Worm (Caenorhabditis elegans) whole organism, L2 larva: ENCODE results near the gene ZK380.6.

Experiments
- C34F6.9 ChIP-seq: fragments of 150-350 bp; optimal IDR thresholded peaks from 2 replicates; lab custom pipeline; 2014; ENCODE audit warnings: missing biosample characterization, missing genetic modification characterization
- F13H6.1 ChIP-seq: sonication (generic microtip); optimal IDR thresholded peaks from 2 replicates; lab custom pipeline; 2016; ENCODE audit warnings: missing genetic modification characterization, missing compliant biosample characterization
- R02D3.7 ChIP-seq: fragments of 150-350 bp; optimal IDR thresholded peaks from 2 replicates; lab custom pipeline; 2014; ENCODE audit warnings: missing biosample characterization, missing genetic modification characterization
- Y55F3AM.14 ChIP-seq: fragments of 200-800 bp; sonication (Bioruptor generic); optimal IDR thresholded peaks from 2 replicates; lab custom pipeline; 2018; ENCODE audit warnings: mild to moderate bottlenecking, missing genetic modification characterization, missing compliant biosample characterization
- ZK546.5 ChIP-seq: sonication (generic microtip); optimal IDR thresholded peaks from 2 replicates; lab custom pipeline; 2017; ENCODE audit warnings: missing biosample characterization, missing genetic modification characterization
- alr-1 ChIP-seq: fragments of 150-350 bp; optimal IDR thresholded peaks from 2 replicates; lab custom pipeline; 2014; ENCODE audit warnings: missing biosample characterization, missing genetic modification characterization
- aly-2 ChIP-seq: fragments of 150-350 bp; optimal IDR thresholded peaks from 2 replicates; lab custom pipeline; 2014; ENCODE audit warnings: missing biosample characterization, missing genetic modification characterization
- ama-1 ChIP-seq: fragments of 150-350 bp; optimal IDR thresholded peaks from 2 replicates; lab custom pipeline; 2018; ENCODE audit warnings: inconsistent platforms
- blmp-1 ChIP-seq: sonication (generic microtip); optimal IDR thresholded peaks from 2 replicates; lab custom pipeline; 2017; ENCODE audit warnings: missing genetic modification characterization, mild to moderate bottlenecking, missing compliant biosample characterization, antibody characterized with exemption, moderate library complexity; ENCODE audit not compliant: insufficient read depth
- ceh-16 ChIP-seq: fragments of 150-350 bp; optimal IDR thresholded peaks from 2 replicates; lab custom pipeline; 2014; ENCODE audit warnings: missing biosample characterization, missing genetic modification characterization
- ceh-82 ChIP-seq: fragments of 150-350 bp; optimal IDR thresholded peaks from 2 replicates; lab custom pipeline; 2014; ENCODE audit warnings: missing biosample characterization, missing genetic modification characterization
- crh-2 ChIP-seq: sonication (generic microtip); optimal IDR thresholded peaks from 2 replicates; lab custom pipeline; 2017; ENCODE audit warnings: missing biosample characterization, missing genetic modification characterization
- dmd-4 ChIP-seq: sonication (generic microtip); optimal IDR thresholded peaks from 2 replicates; lab custom pipeline; 2017; ENCODE audit warnings: missing biosample characterization, missing genetic modification characterization
- egl-27 ChIP-seq: sonication (generic microtip); optimal IDR thresholded peaks from 3 replicates; lab custom pipeline; 2017; ENCODE audit warnings: missing biosample characterization, missing genetic modification reagents, missing genetic modification characterization
- elt-1 ChIP-seq: fragments of 150-350 bp; optimal IDR thresholded peaks from 2 replicates; lab custom pipeline; 2014; ENCODE audit warnings: missing biosample characterization, missing genetic modification characterization
- elt-3 ChIP-seq: sonication (generic microtip); optimal IDR thresholded peaks from 2 replicates; lab custom pipeline; 2017; ENCODE audit warnings: missing biosample characterization, missing genetic modification characterization
- fos-1 ChIP-seq: fragments of 150-350 bp; optimal IDR thresholded peaks from 2 replicates; lab custom pipeline; 2014; ENCODE audit warnings: missing biosample characterization, missing genetic modification characterization
- gmeb-1 ChIP-seq: fragments of 150-350 bp; optimal IDR thresholded peaks from 2 replicates; lab custom pipeline; 2014; ENCODE audit warnings: missing biosample characterization, missing genetic modification characterization
- lin-11 ChIP-seq: fragments of 150-350 bp; sonication (generic microtip); optimal IDR thresholded peaks from 2 replicates; lab custom pipeline; 2014; ENCODE audit warnings: missing biosample characterization, missing genetic modification characterization, inconsistent platforms, mixed read lengths
- lin-13 ChIP-seq: fragments of 150-350 bp; optimal IDR thresholded peaks from 2 replicates; lab custom pipeline; 2014; ENCODE audit warnings: missing biosample characterization, missing genetic modification reagents, missing genetic modification characterization
- lin-39 ChIP-seq: fragments of 150-350 bp; optimal IDR thresholded peaks from 2 replicates; lab custom pipeline; 2014; ENCODE audit warnings: missing biosample characterization, missing genetic modification reagents, missing genetic modification characterization
- lsy-2 ChIP-seq, 2 experiments: fragments of 150-350 bp in 1 of 2; sonication (generic microtip) in 1 of 2; optimal IDR thresholded peaks; 2 replicates each; lab custom pipeline; 2014 to 2017; ENCODE audit warnings: missing biosample characterization in 2 of 2, missing genetic modification characterization in 2 of 2
- mab-5 ChIP-seq: fragments of 150-350 bp; optimal IDR thresholded peaks from 2 replicates; lab custom pipeline; 2014; ENCODE audit warnings: missing biosample characterization, missing genetic modification characterization
- mbf-1 ChIP-seq: sonication (generic microtip); optimal IDR thresholded peaks from 2 replicates; lab custom pipeline; 2017; ENCODE audit warnings: missing biosample characterization, missing genetic modification characterization
- mdl-1 ChIP-seq, 2 experiments: fragments of 150-350 bp in 1 of 2; sonication (generic microtip) in 1 of 2; optimal IDR thresholded peaks; 2 replicates each; lab custom pipeline; 2017; ENCODE audit warnings: missing biosample characterization in 2 of 2, missing genetic modification characterization in 2 of 2
- nhr-10 ChIP-seq: sonication (generic microtip); optimal IDR thresholded peaks from 2 replicates; lab custom pipeline; 2017; ENCODE audit warnings: missing biosample characterization, missing genetic modification characterization
- nhr-11 ChIP-seq: fragments of 150-350 bp; optimal IDR thresholded peaks from 2 replicates; lab custom pipeline; 2014; ENCODE audit warnings: missing biosample characterization, missing genetic modification characterization
- nhr-12 ChIP-seq: fragments of 150-350 bp; optimal IDR thresholded peaks from 2 replicates; lab custom pipeline; 2014; ENCODE audit warnings: missing biosample characterization, missing genetic modification characterization
- nhr-129 ChIP-seq: fragments of 150-350 bp; optimal IDR thresholded peaks from 2 replicates; lab custom pipeline; 2014; ENCODE audit warnings: missing biosample characterization, missing genetic modification characterization
- nhr-21 ChIP-seq: fragments of 150-350 bp; optimal IDR thresholded peaks from 2 replicates; lab custom pipeline; 2014; ENCODE audit warnings: missing biosample characterization, missing genetic modification characterization
- nhr-23 ChIP-seq: fragments of 150-350 bp; optimal IDR thresholded peaks from 2 replicates; lab custom pipeline; 2014; ENCODE audit warnings: missing biosample characterization, missing genetic modification reagents, missing genetic modification characterization
- nhr-237 ChIP-seq: fragments of 150-350 bp; optimal IDR thresholded peaks from 2 replicates; lab custom pipeline; 2014; ENCODE audit warnings: missing biosample characterization, missing genetic modification characterization
- nhr-25 ChIP-seq: fragments of 150-350 bp; sonication (generic microtip); optimal IDR thresholded peaks from 3 replicates; lab custom pipeline; 2014; ENCODE audit warnings: missing biosample characterization, missing genetic modification characterization
- nhr-6 ChIP-seq: fragments of 150-350 bp; optimal IDR thresholded peaks from 2 replicates; lab custom pipeline; 2014; ENCODE audit warnings: missing biosample characterization, missing genetic modification characterization
- nhr-77 ChIP-seq: fragments of 150-350 bp; optimal IDR thresholded peaks from 2 replicates; lab custom pipeline; 2014; ENCODE audit warnings: missing biosample characterization, missing genetic modification characterization
- peb-1 ChIP-seq: fragments of 150-350 bp; optimal IDR thresholded peaks from 2 replicates; lab custom pipeline; 2014; ENCODE audit warnings: missing biosample characterization, missing genetic modification characterization
- sem-4 ChIP-seq: fragments of 150-350 bp; optimal IDR thresholded peaks from 2 replicates; lab custom pipeline; 2014; ENCODE audit warnings: missing biosample characterization, missing genetic modification reagents, missing genetic modification characterization
- skn-1 ChIP-seq: sonication (generic microtip); optimal IDR thresholded peaks from 2 replicates; lab custom pipeline; 2017; ENCODE audit warnings: missing biosample characterization, missing genetic modification characterization
- sma-3 ChIP-seq: sonication (generic microtip); optimal IDR thresholded peaks from 2 replicates; lab custom pipeline; 2016; ENCODE audit warnings: missing genetic modification reagents, missing genetic modification characterization, missing compliant biosample characterization
- sma-9 ChIP-seq, 2 experiments: fragments of 150-350 bp in 1 of 2; sonication (generic microtip) in 1 of 2; optimal IDR thresholded peaks; 2 replicates each; lab custom pipeline; 2014 to 2016; ENCODE audit warnings: missing genetic modification characterization in 2 of 2, mild to moderate bottlenecking in 1 of 2, missing biosample characterization in 1 of 2, missing compliant biosample characterization in 1 of 2, missing genetic modification reagents in 1 of 2, moderate library complexity in 1 of 2
- snpc-4 ChIP-seq: fragments of 150-350 bp; optimal IDR thresholded peaks from 2 replicates; lab custom pipeline; 2014; ENCODE audit warnings: missing biosample characterization, missing genetic modification characterization
- unc-39 ChIP-seq: fragments of 150-350 bp; optimal IDR thresholded peaks from 2 replicates; lab custom pipeline; 2014; ENCODE audit warnings: missing biosample characterization, missing genetic modification characterization
- unc-55 ChIP-seq: fragments of 150-350 bp; sonication (generic microtip); optimal IDR thresholded peaks from 3 replicates; lab custom pipeline; 2014; ENCODE audit warnings: missing biosample characterization, missing genetic modification reagents, missing genetic modification characterization
- unc-62 ChIP-seq: fragments of 150-350 bp; optimal IDR thresholded peaks from 2 replicates; lab custom pipeline; 2014; ENCODE audit warnings: missing biosample characterization, missing genetic modification reagents, missing genetic modification characterization
- zag-1 ChIP-seq: fragments of 150-350 bp; optimal IDR thresholded peaks from 2 replicates; lab custom pipeline; 2014; ENCODE audit warnings: missing biosample characterization, missing genetic modification characterization
- ztf-1 ChIP-seq: fragments of 200-800 bp; sonication (Bioruptor generic); conservative IDR thresholded peaks from 2 replicates; pipeline ENCODE4 v1.3.6; 2022; ENCODE audit warnings: missing genetic modification characterization, missing compliant biosample characterization
- ztf-11 ChIP-seq: sonication (generic microtip); optimal IDR thresholded peaks from 2 replicates; lab custom pipeline; 2017; ENCODE audit warnings: missing biosample characterization, missing genetic modification characterization
- ztf-4 ChIP-seq: fragments of 150-350 bp; optimal IDR thresholded peaks from 2 replicates; lab custom pipeline; 2014; ENCODE audit warnings: missing biosample characterization, missing genetic modification characterization

The ZK380.6 gene

ce11 chrX:1620678-1621449, 33.4 kb upstream of the ZK380.6 start, which contains the start of gene H11E01.2:
TSS of gene H11E01.2 (plus strand) at chrX:1621057.
- TF ChIP-seq unc-55 (GFP tag; lab: Kevin White, UChicago) (no peak), nhr-237 (tag; lab: Kevin White, UChicago) (no peak), mdl-1 (tag; optimal IDR thresholded peaks at IDR 0.05; lab: Kevin White, UChicago) (no peak), aly-2 (tag; lab: Kevin White, UChicago) (no peak)

- TF ChIP-seq sem-4 (tag; lab: Kevin White, UChicago) = no peak
- TF ChIP-seq nhr-11 (tag; lab: Kevin White, UChicago) = no peak
- no peak for TF ChIP-seq lin-13 (GFP tag; lab: Kevin White, UChicago)
- TF ChIP-seq, all 48 proteins: peak for 0
These were observed 31.2 kb upstream of the ZK380.6 start for ce11 chrX:1623048-1623447.

- peak; percentile 51 for TF ChIP-seq blmp-1 (tag; lab: Kevin White, UChicago)
- TF ChIP-seq nhr-237 (tag; lab: Kevin White, UChicago) = peak; percentile 96
- peak; percentile 96 for TF ChIP-seq sem-4 (tag; lab: Kevin White, UChicago)
- TF ChIP-seq dmd-4 (tag; lab: Kevin White, UChicago) = peak; percentile 81
- peak; percentile 97 for TF ChIP-seq lin-13 (GFP tag; lab: Kevin White, UChicago)
- TF ChIP-seq ama-1 (lab: Kevin White, UChicago) = no peak
- TF ChIP-seq nhr-77 (tag; lab: Kevin White, UChicago) = peak; percentile 97
- peak; percentile 99 for TF ChIP-seq fos-1
- TF ChIP-seq nhr-129 = peak; percentile 99
- TF ChIP-seq nhr-23 (tag; lab: Kevin White, UChicago) = no peak
- TF ChIP-seq zag-1 (tag; lab: Kevin White, UChicago) = peak; percentile 97
- TF ChIP-seq lsy-2 (tag; optimal IDR thresholded peaks at IDR 0.05; lab: Kevin White, UChicago) = peak; percentile 92 to 94
- TF ChIP-seq ztf-4 (tag; lab: Kevin White, UChicago) = peak; percentile 92
- no peak for TF ChIP-seq alr-1 (tag; lab: Kevin White, UChicago)
- TF ChIP-seq nhr-12 (tag; lab: Kevin White, UChicago) = peak; percentile 44
- TF ChIP-seq nhr-25 = peak; percentile 94
- peak; percentile 94 for TF ChIP-seq C34F6.9
- TF ChIP-seq mdl-1 (tag; optimal IDR thresholded peaks at IDR 0.05; lab: Kevin White, UChicago) = peak; percentile 78 to 94
- TF ChIP-seq ztf-1 (GFP tag; lab: Robert Waterston, UW) = 0 out of 2 replicates have a peak, but pooled peaks have one; percentile 55
- TF ChIP-seq unc-62 (GFP tag; lab: Kevin White, UChicago) = peak; percentile 2
- no peak for TF ChIP-seq aly-2 (tag; lab: Kevin White, UChicago)
- TF ChIP-seq ceh-16 (tag; lab: Kevin White, UChicago) = peak; percentile 75
- peak; percentile 93 for TF ChIP-seq lin-11 (tag; lab: Kevin White, UChicago)
- peak; percentile 95 for TF ChIP-seq skn-1 (tag; lab: Kevin White, UChicago)
- peak; percentile 69 for TF ChIP-seq mbf-1 (tag; lab: Kevin White, UChicago)
- peak; percentile 46 for TF ChIP-seq ztf-11
- TF ChIP-seq egl-27 = peak; percentile 93
- peak; percentile 95 for TF ChIP-seq ceh-82 (tag; lab: Kevin White, UChicago)
- TF ChIP-seq sma-3 (GFP tag; lab: Kevin White, UChicago) = peak; percentile 98
- TF ChIP-seq lin-39 = peak; percentile 24
- TF ChIP-seq elt-1 (tag; lab: Kevin White, UChicago) = no peak
- TF ChIP-seq nhr-21 (tag; lab: Kevin White, UChicago) = peak; percentile 98
- peak; percentile 92 for TF ChIP-seq gmeb-1 (tag; lab: Kevin White, UChicago)
- TF ChIP-seq mab-5 = peak; percentile 96
- peak; percentile 90 for TF ChIP-seq Y55F3AM.14
- peak; percentile 100 for TF ChIP-seq unc-55 (GFP tag; lab: Kevin White, UChicago)
- peak; percentile 96 for TF ChIP-seq nhr-10
- peak; percentile 96 for TF ChIP-seq sma-9 (GFP tag; optimal IDR thresholded peaks at IDR 0.05; lab: Kevin White, UChicago)
- TF ChIP-seq sma-9 (tag; optimal IDR thresholded peaks at IDR 0.05; lab: Kevin White, UChicago) = no peak
- TF ChIP-seq crh-2 (tag; lab: Kevin White, UChicago) = peak; percentile 99
- peak; percentile 96 for TF ChIP-seq nhr-6 (tag; lab: Kevin White, UChicago)
- TF ChIP-seq ZK546.5 (tag; lab: Kevin White, UChicago) = peak; percentile 78
- no peak for TF ChIP-seq peb-1
- TF ChIP-seq snpc-4 = peak; percentile 90
- no peak for TF ChIP-seq elt-3 (tag; lab: Kevin White, UChicago)
- TF ChIP-seq R02D3.7 (tag; lab: Kevin White, UChicago) = peak; percentile 64
- no peak for TF ChIP-seq unc-39 (tag; lab: Kevin White, UChicago)
- TF ChIP-seq F13H6.1 (tag; lab: Kevin White, UChicago) = peak; percentile 93
These were observed 27.2 kb upstream of the ZK380.6 start for ce11 chrX:1627013-1627412.
